Fruit fly (Drosophila melanogaster): ENCODE measurements around the gene CG42717.

Gene CG42717

dm6 chr3L:16021064-16021683 is 11.8 kb downstream of the CG42717 start (continued):
- TF ChIP-seq sr (GFP tag; IDR thresholded peaks at IDR 0.05): no peak
- TF ChIP-seq lmd (GFP tag; IDR thresholded peaks at IDR 0.05): no peak
- no peak for TF ChIP-seq vfl (GFP tag; optimal IDR thresholded peaks at IDR 0.05)
- TF ChIP-seq ab (GFP tag; optimal IDR thresholded peaks at IDR 0.05): no peak
- TF ChIP-seq CG5180 (GFP tag; optimal IDR thresholded peaks at IDR 0.05): no peak
- TF ChIP-seq CG13424 (tag; optimal IDR thresholded peaks at IDR 0.05): peak; percentile 46
- no peak for TF ChIP-seq wor (GFP tag; IDR thresholded peaks at IDR 0.05)
- no peak for TF ChIP-seq ERR (GFP tag; optimal IDR thresholded peaks at IDR 0.05)
- peak; percentile 11 for TF ChIP-seq Mes4 (GFP tag; optimal IDR thresholded peaks at IDR 0.05)
- no peak for TF ChIP-seq Lpt (GFP tag; optimal IDR thresholded peaks at IDR 0.05)
- no peak for TF ChIP-seq salm (tag; optimal IDR thresholded peaks at IDR 0.05)
- TF ChIP-seq CG6765 (GFP tag; optimal IDR thresholded peaks at IDR 0.05): no peak
- no peak for TF ChIP-seq sd (tag; optimal IDR thresholded peaks at IDR 0.05)
- TF ChIP-seq Gug (GFP tag; IDR thresholded peaks at IDR 0.05): no peak
- TF ChIP-seq CG2678 (tag; optimal IDR thresholded peaks at IDR 0.05): peak; percentile 42
- peak; percentile 51 for TF ChIP-seq grau (tag; optimal IDR thresholded peaks at IDR 0.05)
- TF ChIP-seq CG7987 (GFP tag; optimal IDR thresholded peaks at IDR 0.05): no peak
- TF ChIP-seq CG8290 (GFP tag; optimal IDR thresholded peaks at IDR 0.05): peak; percentile 14
- peak; percentile 30 to 31 for TF ChIP-seq CG8290 (tag; optimal IDR thresholded peaks at IDR 0.05)
- no peak for TF ChIP-seq Opbp (GFP tag; IDR thresholded peaks at IDR 0.05; ENCODE audit: partially characterized antibody)
- TF ChIP-seq bcd (GFP tag; optimal IDR thresholded peaks at IDR 0.05): peak; percentile 23
- TF ChIP-seq dati (GFP tag; IDR thresholded peaks at IDR 0.05): no peak
- peak; percentile 59 for TF ChIP-seq dmrt99B (tag; optimal IDR thresholded peaks at IDR 0.05)
- no peak for TF ChIP-seq Ptx1 (GFP tag; IDR thresholded peaks at IDR 0.05)
- TF ChIP-seq sna (GFP tag; IDR thresholded peaks at IDR 0.05; ENCODE audit: partially characterized antibody): no peak
- TF ChIP-seq tio (GFP tag; optimal IDR thresholded peaks at IDR 0.05): peak; percentile 50
- no peak for TF ChIP-seq Optix (GFP tag; IDR thresholded peaks at IDR 0.05)
- TF ChIP-seq disco-r (GFP tag; optimal IDR thresholded peaks at IDR 0.05): peak; percentile 16
- TF ChIP-seq unc-4 (GFP tag; IDR thresholded peaks at IDR 0.05; ENCODE audit: partially characterized antibody): no peak
- no peak for TF ChIP-seq CG11093 (GFP tag; IDR thresholded peaks at IDR 0.05)
- TF ChIP-seq NC2β (GFP tag; optimal IDR thresholded peaks at IDR 0.05): peak; percentile 41
- peak; percentile 46 for TF ChIP-seq Side (GFP tag; optimal IDR thresholded peaks at IDR 0.05)
- no peak for TF ChIP-seq odd (GFP tag; optimal IDR thresholded peaks at IDR 0.05)
- no peak for TF ChIP-seq run (tag; optimal IDR thresholded peaks at IDR 0.05)
- TF ChIP-seq btn (GFP tag; optimal IDR thresholded peaks at IDR 0.05): peak; percentile 37
- TF ChIP-seq CG10543 (GFP tag; optimal IDR thresholded peaks at IDR 0.05): no peak
- no peak for TF ChIP-seq yki (optimal IDR thresholded peaks at IDR 0.05)
- no peak for TF ChIP-seq br (optimal IDR thresholded peaks at IDR 0.05)
- TF ChIP-seq CG8944 (GFP tag; optimal IDR thresholded peaks at IDR 0.05): peak; percentile 46
- no peak for TF ChIP-seq CG10147 (GFP tag; optimal IDR thresholded peaks at IDR 0.05)
- TF ChIP-seq Sox102F (GFP tag; optimal IDR thresholded peaks at IDR 0.05): peak; percentile 59
- TF ChIP-seq insv (GFP tag; optimal IDR thresholded peaks at IDR 0.05): no peak
- TF ChIP-seq CG4854 (GFP tag; optimal IDR thresholded peaks at IDR 0.05): no peak
- TF ChIP-seq CG11560 (tag; IDR thresholded peaks at IDR 0.05): no peak
- TF ChIP-seq Ets97D (GFP tag; optimal IDR thresholded peaks at IDR 0.05): no peak
- no peak for TF ChIP-seq cg (GFP tag; optimal IDR thresholded peaks at IDR 0.05)
- no peak for TF ChIP-seq CG3847 (GFP tag; IDR thresholded peaks at IDR 0.05)
- TF ChIP-seq Sry-β (GFP tag; optimal IDR thresholded peaks at IDR 0.05): no peak
- TF ChIP-seq CG4424 (GFP tag; optimal IDR thresholded peaks at IDR 0.05): peak; percentile 63
- no peak for TF ChIP-seq CG11247 (GFP tag; IDR thresholded peaks at IDR 0.05)
- no peak for TF ChIP-seq Rfx (GFP tag; IDR thresholded peaks at IDR 0.05)
- TF ChIP-seq fd102C (GFP tag; optimal IDR thresholded peaks at IDR 0.05): peak; percentile 87

Data from whole organism, embryonic.